Worm (Caenorhabditis elegans) whole organism, L3 larva: ENCODE data around the gene adh-1.

Experiments used
- aly-2 ChIP-seq: fragments of 150-350 bp; optimal IDR thresholded peaks from 2 replicates; lab custom pipeline; 2014; ENCODE audit warnings: missing biosample characterization, missing genetic modification characterization
- egl-5 ChIP-seq: fragments of 150-350 bp; optimal IDR thresholded peaks from 2 replicates; lab custom pipeline; 2017; ENCODE audit warnings: missing biosample characterization, missing genetic modification reagents, missing genetic modification characterization, inconsistent platforms
- elt-2 ChIP-seq: sonication (generic microtip); optimal IDR thresholded peaks from 2 replicates; lab custom pipeline; 2016; ENCODE audit warnings: missing genetic modification reagents, mild to moderate bottlenecking, missing genetic modification characterization, missing compliant biosample characterization
- fos-1 ChIP-seq: fragments of 150-350 bp; optimal IDR thresholded peaks from 2 replicates; lab custom pipeline; 2014; ENCODE audit warnings: missing biosample characterization, missing genetic modification characterization
- lin-15B ChIP-seq: fragments of 150-350 bp; optimal IDR thresholded peaks from 2 replicates; lab custom pipeline; 2014; ENCODE audit warnings: missing biosample characterization, missing genetic modification characterization
- mdl-1 ChIP-seq: fragments of 150-350 bp; optimal IDR thresholded peaks from 2 replicates; lab custom pipeline; 2014; ENCODE audit warnings: missing biosample characterization, missing genetic modification characterization
- nhr-23 ChIP-seq: fragments of 150-350 bp; optimal IDR thresholded peaks from 2 replicates; lab custom pipeline; 2014; ENCODE audit warnings: missing biosample characterization, missing genetic modification reagents, missing genetic modification characterization
- sea-2 ChIP-seq: fragments of 150-350 bp; sonication (generic microtip); optimal IDR thresholded peaks from 4 replicates; lab custom pipeline; 2014; ENCODE audit warnings: missing biosample characterization, missing genetic modification reagents, missing genetic modification characterization
- snpc-4 ChIP-seq: fragments of 150-350 bp; optimal IDR thresholded peaks from 2 replicates; lab custom pipeline; 2014; ENCODE audit warnings: missing biosample characterization, missing genetic modification characterization

DNA sequence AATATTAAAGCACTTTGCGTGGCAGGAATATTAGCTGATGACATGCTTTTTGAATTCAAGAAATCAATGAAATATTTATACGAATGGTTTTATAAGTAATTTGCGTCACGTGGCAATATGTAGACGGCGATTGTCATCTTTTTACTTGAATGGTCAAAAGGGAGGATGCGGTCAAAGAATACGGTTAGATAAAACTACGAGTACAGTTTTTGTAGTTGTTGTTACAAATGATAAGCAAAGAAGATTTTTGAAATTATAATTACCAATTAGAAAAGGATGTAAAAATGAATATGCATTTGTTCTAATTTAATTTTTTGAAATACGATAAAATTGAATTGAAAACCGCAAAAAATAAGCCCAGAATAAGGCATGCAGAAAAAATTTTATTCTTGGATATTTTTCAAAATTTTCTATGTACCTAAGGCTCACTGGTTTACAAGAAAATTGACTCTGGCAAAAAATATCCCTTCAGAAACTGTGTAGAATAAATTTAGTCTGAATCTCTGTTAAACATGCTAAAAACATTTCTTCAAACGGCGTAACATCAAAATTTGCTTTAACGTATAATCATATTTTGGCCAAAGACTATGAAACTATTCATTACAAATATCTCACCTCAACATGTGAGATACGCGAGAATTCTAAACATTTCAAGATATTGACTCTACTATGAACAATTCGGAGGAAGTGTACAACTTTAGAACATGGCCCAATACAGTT, 3.3 kb downstream of the adh-1 start, which contains the start of the genes sodh-2 and srx-76:
- TF ChIP-seq sea-2 (GFP tag; lab: Kevin White, UChicago) (no peak), fos-1 (tag; lab: Kevin White, UChicago) (no peak), lin-15B (tag; lab: Kevin White, UChicago) (no peak), nhr-23 (no peak), egl-5 (no peak), mdl-1 (tag; lab: Kevin White, UChicago) (no peak), elt-2 (tag; lab: Kevin White, UChicago) (no peak), snpc-4 (tag; lab: Kevin White, UChicago) (no peak), aly-2 (tag; lab: Kevin White, UChicago) (no peak)
